Fruit fly (Drosophila melanogaster) whole organism, prepupa: ENCODE results near the gene SF2.
A peak's percentile ranks its signal among the peaks of the same experiment; 100 is the strongest.

Source experiments
- Blimp-1 ChIP-seq: fragments of 200-800 bp; sonication (Bioruptor generic); optimal IDR thresholded peaks from 3 replicates; lab custom pipeline; 2017; ENCODE audit warnings: missing biosample characterization, missing genetic modification characterization, mild to moderate bottlenecking, moderate library complexity, missing genetic modification reagents
- CG10631 ChIP-seq: fragments of 200-800 bp; sonication (Bioruptor generic); optimal IDR thresholded peaks from 2 replicates; lab custom pipeline; 2016; ENCODE audit warnings: missing biosample characterization, missing genetic modification characterization
- CG10669 ChIP-seq: fragments of 200-800 bp; sonication (Bioruptor generic); optimal IDR thresholded peaks from 3 replicates; lab custom pipeline; 2018; ENCODE audit warnings: missing biosample characterization, mild to moderate bottlenecking, missing genetic modification characterization, moderate library complexity
- CG11294 ChIP-seq: fragments of 200-800 bp; sonication (Bioruptor generic); IDR thresholded peaks from 2 replicates; pipeline ENCODE4 v1.3.6; 2022; ENCODE audit warnings: missing biosample characterization, missing genetic modification characterization
- CG11762 ChIP-seq: fragments of 200-800 bp; sonication (Bioruptor generic); optimal IDR thresholded peaks from 3 replicates; lab custom pipeline; 2016; ENCODE audit warnings: missing biosample characterization, missing genetic modification characterization; ENCODE audit not compliant: insufficient read depth
- CG15336 ChIP-seq: fragments of 200-800 bp; sonication (Bioruptor generic); IDR thresholded peaks from 2 replicates; pipeline ENCODE4 v1.3.6; 2022; ENCODE audit warnings: missing biosample characterization, missing genetic modification characterization
- CG1621 ChIP-seq: fragments of 200-800 bp; sonication (Bioruptor generic); optimal IDR thresholded peaks from 3 replicates; lab custom pipeline; 2018; ENCODE audit warnings: missing biosample characterization, mild to moderate bottlenecking, missing genetic modification characterization
- CG3032 ChIP-seq: fragments of 200-800 bp; optimal IDR thresholded peaks from 2 replicates; lab custom pipeline; 2019; ENCODE audit warnings: missing biosample characterization, mild to moderate bottlenecking, missing genetic modification characterization, moderate library complexity
- CG31627 ChIP-seq: fragments of 200-800 bp; sonication (Bioruptor generic); optimal IDR thresholded peaks from 3 replicates; lab custom pipeline; 2016; ENCODE audit warnings: missing biosample characterization, missing genetic modification characterization
- CG32006 ChIP-seq: fragments of 200-800 bp; sonication (Bioruptor generic); optimal IDR thresholded peaks from 3 replicates; lab custom pipeline; 2017; ENCODE audit warnings: missing biosample characterization, mild to moderate bottlenecking, missing genetic modification characterization
- CG4318 ChIP-seq: fragments of 200-800 bp; sonication (Bioruptor generic); optimal IDR thresholded peaks from 3 replicates; lab custom pipeline; 2017; ENCODE audit warnings: missing biosample characterization, mild to moderate bottlenecking, missing genetic modification characterization
- CG6276 ChIP-seq: fragments of 200-800 bp; sonication (Bioruptor generic); optimal IDR thresholded peaks from 2 replicates; lab custom pipeline; 2017; ENCODE audit warnings: missing biosample characterization, mild to moderate bottlenecking, missing genetic modification characterization
- CG6808 ChIP-seq: fragments of 200-800 bp; sonication (Bioruptor generic); optimal IDR thresholded peaks from 3 replicates; lab custom pipeline; 2017; ENCODE audit warnings: missing biosample characterization, missing genetic modification characterization, mild to moderate bottlenecking, moderate library complexity, missing genetic modification reagents
- CG6854 ChIP-seq: fragments of 200-800 bp; sonication (Bioruptor generic); optimal IDR thresholded peaks from 2 replicates; lab custom pipeline; 2017; ENCODE audit warnings: missing biosample characterization, mild to moderate bottlenecking, missing genetic modification characterization
- CG8119 ChIP-seq: fragments of 200-800 bp; sonication (Bioruptor generic); IDR thresholded peaks from 3 replicates; pipeline ENCODE4 v1.3.6; 2022; ENCODE audit warnings: missing biosample characterization, missing genetic modification characterization
- CG8319 ChIP-seq: fragments of 200-800 bp; sonication (Bioruptor generic); optimal IDR thresholded peaks from 3 replicates; lab custom pipeline; 2016; ENCODE audit warnings: missing biosample characterization, missing genetic modification characterization
- CG8632 ChIP-seq: fragments of 200-800 bp; sonication (Bioruptor generic); optimal IDR thresholded peaks from 3 replicates; lab custom pipeline; 2016; ENCODE audit warnings: missing biosample characterization, missing genetic modification characterization
- CG9139 ChIP-seq: fragments of 200-800 bp; sonication (Bioruptor generic); optimal IDR thresholded peaks from 3 replicates; lab custom pipeline; 2017; ENCODE audit warnings: missing biosample characterization, mild to moderate bottlenecking, missing genetic modification characterization
- Eip75B ChIP-seq: fragments of 200-800 bp; sonication (Bioruptor generic); optimal IDR thresholded peaks from 3 replicates; lab custom pipeline; 2016; ENCODE audit warnings: missing biosample characterization, missing genetic modification characterization
- Eip78C ChIP-seq: fragments of 200-800 bp; sonication (Bioruptor generic); peaks from one replicate; lab custom pipeline; 2016; ENCODE audit warnings: missing biosample characterization, missing genetic modification characterization
- Eip93F ChIP-seq: fragments of 200-800 bp; sonication (Bioruptor generic); optimal IDR thresholded peaks from 2 replicates; lab custom pipeline; 2016; ENCODE audit warnings: missing biosample characterization, mild to moderate bottlenecking, missing genetic modification characterization
- Ets21C ChIP-seq: fragments of 200-800 bp; sonication (Bioruptor generic); optimal IDR thresholded peaks from 3 replicates; lab custom pipeline; 2016; ENCODE audit warnings: missing biosample characterization, missing genetic modification characterization
- Ets96B ChIP-seq: fragments of 200-800 bp; optimal IDR thresholded peaks from 2 replicates; lab custom pipeline; 2019; ENCODE audit warnings: missing biosample characterization, mild to moderate bottlenecking, missing genetic modification characterization, moderate library complexity
- Gug ChIP-seq: fragments of 200-800 bp; sonication (Bioruptor generic); IDR thresholded peaks from 2 replicates; pipeline ENCODE4 v1.3.6; 2022; ENCODE audit warnings: missing biosample characterization, missing genetic modification characterization
- Hr39 ChIP-seq: fragments of 200-800 bp; sonication (Bioruptor generic); optimal IDR thresholded peaks from 2 replicates; lab custom pipeline; 2016; ENCODE audit warnings: missing biosample characterization, missing genetic modification characterization
- Hr4 ChIP-seq: fragments of 200-800 bp; sonication (Bioruptor generic); optimal IDR thresholded peaks from 3 replicates; lab custom pipeline; 2016; ENCODE audit warnings: missing biosample characterization, missing genetic modification characterization
- Lpt ChIP-seq: fragments of 200-800 bp; sonication (Bioruptor generic); optimal IDR thresholded peaks from 3 replicates; lab custom pipeline; 2016; ENCODE audit warnings: missing biosample characterization, missing genetic modification characterization
- Smox ChIP-seq: fragments of 200-800 bp; sonication (Bioruptor generic); optimal IDR thresholded peaks from 3 replicates; lab custom pipeline; 2016; ENCODE audit warnings: missing biosample characterization, missing genetic modification characterization
- Sox102F ChIP-seq: fragments of 200-800 bp; sonication (Bioruptor generic); optimal IDR thresholded peaks from 2 replicates; lab custom pipeline; 2016; ENCODE audit warnings: missing biosample characterization, mild to moderate bottlenecking, missing genetic modification characterization
- Sox14 ChIP-seq: fragments of 200-800 bp; sonication (Bioruptor generic); optimal IDR thresholded peaks from 3 replicates; lab custom pipeline; 2016; ENCODE audit warnings: missing biosample characterization, missing genetic modification characterization
- Sox15 ChIP-seq: fragments of 200-800 bp; sonication (Bioruptor generic); optimal IDR thresholded peaks from 3 replicates; lab custom pipeline; 2016; ENCODE audit warnings: missing biosample characterization, missing genetic modification characterization
- achi ChIP-seq: fragments of 200-800 bp; sonication (Bioruptor generic); optimal IDR thresholded peaks from 3 replicates; lab custom pipeline; 2016; ENCODE audit warnings: missing biosample characterization, missing genetic modification characterization
- acj6 ChIP-seq: fragments of 200-800 bp; sonication (Bioruptor generic); optimal IDR thresholded peaks from 3 replicates; lab custom pipeline; 2016; ENCODE audit warnings: missing biosample characterization, missing genetic modification characterization
- dac ChIP-seq: fragments of 200-800 bp; sonication (Bioruptor generic); optimal IDR thresholded peaks from 2 replicates; lab custom pipeline; 2017; ENCODE audit warnings: missing biosample characterization, mild to moderate bottlenecking, missing genetic modification characterization
- dsx ChIP-seq: fragments of 200-800 bp; optimal IDR thresholded peaks from 3 replicates; lab custom pipeline; 2019; ENCODE audit warnings: missing biosample characterization, mild to moderate bottlenecking, missing genetic modification characterization, moderate library complexity; ENCODE audit not compliant: poor library complexity, severe bottlenecking
- esn ChIP-seq: fragments of 200-800 bp; sonication (Bioruptor generic); optimal IDR thresholded peaks from 2 replicates; lab custom pipeline; 2016; ENCODE audit warnings: missing biosample characterization, mild to moderate bottlenecking, missing genetic modification characterization, moderate library complexity
- fkh ChIP-seq: fragments of 200-800 bp; sonication (Bioruptor generic); optimal IDR thresholded peaks from 3 replicates; lab custom pipeline; 2017; ENCODE audit warnings: missing biosample characterization, mild to moderate bottlenecking, missing genetic modification characterization, moderate library complexity
- salr ChIP-seq, 2 experiments: fragments of 200-800 bp; sonication (Bioruptor generic); optimal IDR thresholded peaks; 3 replicates each; lab custom pipeline; 2016 to 2018; ENCODE audit warnings: missing biosample characterization in 2 of 2, missing genetic modification characterization in 2 of 2, mild to moderate bottlenecking in 1 of 2
- spab ChIP-seq: fragments of 200-800 bp; sonication (Bioruptor generic); optimal IDR thresholded peaks from 2 replicates; lab custom pipeline; 2017; ENCODE audit warnings: missing biosample characterization, mild to moderate bottlenecking, missing genetic modification characterization, missing genetic modification reagents
- ss ChIP-seq, 2 experiments: fragments of 200-800 bp; sonication (Bioruptor generic); optimal IDR thresholded peaks; 2 replicates in 1 of 2; 3 replicates in 1 of 2; lab custom pipeline; 2017 to 2018; ENCODE audit warnings: mild to moderate bottlenecking in 2 of 2, missing biosample characterization in 2 of 2, missing genetic modification characterization in 2 of 2, moderate library complexity in 1 of 2
- svp ChIP-seq: fragments of 200-800 bp; sonication (Bioruptor generic); peaks from one replicate; lab custom pipeline; 2016; ENCODE audit warnings: missing biosample characterization, missing genetic modification characterization
- vri ChIP-seq: fragments of 200-800 bp; sonication (Bioruptor generic); optimal IDR thresholded peaks from 3 replicates; lab custom pipeline; 2016; ENCODE audit warnings: missing biosample characterization, mild to moderate bottlenecking, missing genetic modification characterization

The SF2 gene

dm6 chr3R:16335438-16336073 lies 6.2 kb downstream of the SF2 start (continued):
- TF ChIP-seq Ets21C (GFP tag; lab: Kevin White, UChicago) (no peak), Hr4 (GFP tag; lab: Kevin White, UChicago) (no peak), Sox102F (no peak), Hr39 (GFP tag; lab: Kevin White, UChicago) (no peak)
- TF ChIP-seq, all 60 proteins: peak for 6

DNA sequence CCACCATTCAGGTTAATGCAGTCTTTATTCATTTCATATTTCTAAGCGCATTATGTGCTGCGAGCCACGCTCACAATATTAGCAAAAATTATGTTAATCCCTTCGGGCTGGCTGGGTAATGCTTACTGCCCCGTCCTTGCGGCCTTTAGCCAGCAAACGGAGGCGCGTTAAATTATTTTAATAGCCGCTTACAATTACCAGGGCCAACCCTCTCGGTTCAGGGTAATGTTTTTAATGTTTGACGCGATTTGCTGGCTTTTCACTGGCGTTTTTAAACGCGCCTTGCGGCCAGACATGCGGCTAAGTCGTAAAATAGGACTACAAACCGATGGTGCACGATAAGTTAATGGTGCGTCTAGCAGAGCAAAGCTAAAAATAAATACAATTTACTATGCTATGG lies 7.0 kb downstream of the SF2 start:
- TF ChIP-seq Eip75B (GFP tag; lab: Kevin White, UChicago) (no peak), Eip78C (GFP tag; lab: Kevin White, UChicago) (peak; percentile 10)

dm6 chr3R:16334329-16334728 lies 7.5 kb downstream of the SF2 start:
- TF ChIP-seq Ets96B (tag; lab: Kevin White, UChicago) (peak; percentile 42), CG10669 (GFP tag; lab: Kevin White, UChicago) (peak; percentile 17), CG9139 (GFP tag; lab: Kevin White, UChicago) (peak; percentile 74), dsx (GFP tag; lab: Kevin White, UChicago) (peak; percentile 37), CG8319 (GFP tag; lab: Kevin White, UChicago) (no peak), ss (GFP tag; optimal IDR thresholded peaks at IDR 0.05; lab: Kevin White, UChicago) (peak; percentile 89 to 94), Eip78C (GFP tag; lab: Kevin White, UChicago) (peak; percentile 61), Smox (no peak), CG6808 (peak; percentile 49), spab (GFP tag; lab: Kevin White, UChicago) (peak; percentile 24)

- TF ChIP-seq acj6 (GFP tag; lab: Kevin White, UChicago) (peak; percentile 13), Sox102F (peak; percentile 41), ss (GFP tag; optimal IDR thresholded peaks at IDR 0.05; lab: Kevin White, UChicago) (peak; percentile 90 to 92), CG6276 (GFP tag; lab: Kevin White, UChicago) (peak; percentile 20), CG4318 (GFP tag; lab: Kevin White, UChicago) (no peak), Sox15 (GFP tag; lab: Kevin White, UChicago) (no peak), CG3032 (tag; lab: Kevin White, UChicago) (peak; percentile 4), CG6808 (peak; percentile 41), CG15336 (GFP tag; lab: Robert Waterston, UW) (no peak), achi (GFP tag; lab: Kevin White, UChicago) (no peak), vri (GFP tag; lab: Kevin White, UChicago) (peak; percentile 66), Eip78C (GFP tag; lab: Kevin White, UChicago) (peak; percentile 78), Eip75B (GFP tag; lab: Kevin White, UChicago) (no peak), esn (peak; percentile 53), CG1621 (tag; lab: Kevin White, UChicago) (peak; percentile 62), CG8319 (GFP tag; lab: Kevin White, UChicago) (no peak), Hr4 (GFP tag; lab: Kevin White, UChicago) (no peak), fkh (GFP tag; lab: Kevin White, UChicago) (peak; percentile 97), Smox (no peak), Lpt (no peak), Blimp-1 (GFP tag; lab: Kevin White, UChicago) (no peak), salr (GFP tag; optimal IDR thresholded peaks at IDR 0.05; lab: Kevin White, UChicago) (peak; percentile 18 to 46), dac (GFP tag; lab: Kevin White, UChicago) (no peak), CG8119 (GFP tag; lab: Robert Waterston, UW) (no peak), CG10631 (GFP tag; lab: Kevin White, UChicago) (peak; percentile 14), CG11294 (no peak), Sox14 (GFP tag; lab: Kevin White, UChicago) (no peak), CG11762 (no peak), CG31627 (GFP tag; lab: Kevin White, UChicago) (peak; percentile 33), Eip93F (peak; percentile 56), Gug (GFP tag; lab: Robert Waterston, UW) (no peak), Ets96B (tag; lab: Kevin White, UChicago) (no peak), CG8632 (peak; percentile 14), CG6854 (GFP tag; lab: Kevin White, UChicago) (no peak), svp (no peak), CG32006 (GFP tag; lab: Kevin White, UChicago) (peak; percentile 18), dsx (GFP tag; lab: Kevin White, UChicago) (peak; percentile 6)
Measured at dm6 chr3R:16331809-16332343, 9.9 kb downstream of the SF2 start.
